Worm (Caenorhabditis elegans) whole organism, L4 larva: ENCODE results near the gene srj-9.

Experiments
- ceh-28 ChIP-seq: fragments of 150-350 bp; optimal IDR thresholded peaks from 2 replicates; lab custom pipeline; 2014; ENCODE audit warnings: missing biosample characterization, missing genetic modification reagents, missing genetic modification characterization
- daf-16 ChIP-seq, 3 experiments: sonication (generic microtip); optimal IDR thresholded peaks; 2 replicates each; lab custom pipeline; 2016 to 2017; ENCODE audit warnings: missing genetic modification characterization in 3 of 3, missing genetic modification reagents in 3 of 3, mild to moderate bottlenecking in 2 of 3, missing compliant biosample characterization in 2 of 3, missing biosample characterization in 1 of 3, moderate library complexity in 1 of 3
- egl-43 ChIP-seq: fragments of 200-800 bp; sonication (Bioruptor generic); IDR thresholded peaks from 2 replicates; pipeline ENCODE4 v1.3.6; 2022; ENCODE audit warnings: missing genetic modification reagents, missing genetic modification characterization, missing compliant biosample characterization
- hlh-11 ChIP-seq: fragments of 200-800 bp; sonication (Bioruptor generic); optimal IDR thresholded peaks from 2 replicates; lab custom pipeline; 2018; ENCODE audit warnings: mild to moderate bottlenecking, missing genetic modification characterization, missing compliant biosample characterization
- zfp-3 ChIP-seq: fragments of 200-800 bp; sonication (Bioruptor generic); conservative IDR thresholded peaks from 2 replicates; pipeline ENCODE4 v1.3.6; 2022; ENCODE audit warnings: missing genetic modification reagents, missing genetic modification characterization, missing compliant biosample characterization

Gene srj-9

DNA sequence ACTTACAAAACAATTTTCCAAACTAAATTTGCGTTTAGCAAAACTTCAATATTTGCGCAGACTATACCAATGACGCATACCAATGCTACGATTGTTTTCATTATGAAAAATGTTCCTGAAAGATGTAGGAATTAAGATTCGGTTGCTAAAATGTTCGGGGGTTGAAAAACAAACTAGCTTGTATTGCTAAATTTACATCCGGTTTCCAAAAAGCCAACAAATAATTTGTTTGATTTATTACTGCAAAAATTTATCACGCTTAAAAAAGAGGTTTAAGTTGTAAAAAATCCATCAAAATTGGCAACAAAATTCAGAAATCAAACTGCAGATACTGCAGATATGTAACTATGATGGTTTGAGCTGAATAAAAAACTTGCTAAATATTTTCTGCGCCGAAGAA, 48.6 kb downstream of the srj-9 start, which contains the start of gene srbc-30:
Gene srbc-30, minus strand, starts transcription at position 101 of the 400 bp plus-strand sequence.
- no peak for TF ChIP-seq egl-43 (GFP tag; lab: Robert Waterston, UW)
- TF ChIP-seq ceh-28 (tag; lab: Kevin White, UChicago) = no peak
- no peak for TF ChIP-seq zfp-3 (GFP tag; lab: Robert Waterston, UW)
- no peak for TF ChIP-seq daf-16 (GFP tag; optimal IDR thresholded peaks at IDR 0.05; lab: Kevin White, UChicago)
- no peak for TF ChIP-seq daf-16 (tag; optimal IDR thresholded peaks at IDR 0.05; lab: Kevin White, UChicago)

DNA sequence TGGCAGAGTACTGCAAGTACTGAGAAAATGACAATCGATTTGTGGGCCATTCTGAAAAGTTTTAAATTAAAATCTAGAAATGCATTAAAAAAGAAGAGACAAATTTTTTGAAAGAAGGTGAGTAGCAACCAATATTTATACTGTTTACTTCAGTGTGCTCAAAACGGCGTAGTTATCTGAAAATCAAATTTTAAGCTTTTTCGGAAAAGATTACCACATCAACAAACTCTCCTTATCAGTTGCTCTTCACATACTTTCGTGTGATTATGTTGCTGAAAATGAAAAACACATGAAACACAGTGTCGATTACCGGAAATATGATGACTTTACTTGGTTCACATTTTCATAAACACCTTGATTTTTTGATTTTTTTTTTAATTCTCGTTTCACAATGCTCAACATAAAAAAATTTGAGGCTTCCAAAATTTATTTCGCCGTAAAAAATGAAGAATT, 50.8 kb downstream of the srj-9 start, which contains the start of gene lys-7:
Gene lys-7, minus strand, starts transcription at position 51 of the 453 bp plus-strand sequence.
- TF ChIP-seq daf-16 (GFP tag; optimal IDR thresholded peaks at IDR 0.05; lab: Kevin White, UChicago) (no peak), daf-16 (tag; optimal IDR thresholded peaks at IDR 0.05; lab: Kevin White, UChicago) (peak; percentile 96), hlh-11 (no peak)
